Worm (Caenorhabditis elegans): ENCODE data around the gene C18H9.1.

Gene C18H9.1

ce11 chrII:6716638-6717037 lies 17.8 kb downstream of the C18H9.1 start, which contains the start of the genes T14B4.5 and T14B4.20:
Gene T14B4.5, plus strand, starts transcription at chrII:6716863.
Gene T14B4.20, plus strand, starts transcription at chrII:6716901.
- no peak for TF ChIP-seq saeg-2 (GFP tag; IDR thresholded peaks at IDR 0.05)
- TF ChIP-seq nhr-28 (tag; optimal IDR thresholded peaks at IDR 0.05): no peak
- TF ChIP-seq hlh-11 (tag; optimal IDR thresholded peaks at IDR 0.05): no peak
- TF ChIP-seq fkh-10 (GFP tag; optimal IDR thresholded peaks at IDR 0.05): no peak
- no peak for TF ChIP-seq daf-12 (tag; optimal IDR thresholded peaks at IDR 0.05)
- TF ChIP-seq D1046.2 (GFP tag; IDR thresholded peaks at IDR 0.05): no peak
- TF ChIP-seq F26F4.8 (GFP tag; conservative IDR thresholded peaks at IDR 0.05): no peak
- TF ChIP-seq F37D6.2 (tag; optimal IDR thresholded peaks at IDR 0.05): no peak
- no peak for TF ChIP-seq madf-5 (GFP tag; IDR thresholded peaks at IDR 0.05)
- no peak for TF ChIP-seq ctbp-1 (GFP tag; IDR thresholded peaks at IDR 0.05)
- TF ChIP-seq tag-97 (GFP tag; IDR thresholded peaks at IDR 0.05): no peak
- TF ChIP-seq snpc-4 (tag; optimal IDR thresholded peaks at IDR 0.05): no peak
- TF ChIP-seq dmd-9 (GFP tag; IDR thresholded peaks at IDR 0.05): no peak
- no peak for TF ChIP-seq nhr-10 (tag; optimal IDR thresholded peaks at IDR 0.05)
- TF ChIP-seq ceh-32 (tag; optimal IDR thresholded peaks at IDR 0.05; ENCODE audit: poor library complexity): no peak
- TF ChIP-seq Y48G9A.11 (GFP tag; IDR thresholded peaks at IDR 0.05): no peak
- no peak for TF ChIP-seq lin-15B (tag; optimal IDR thresholded peaks at IDR 0.05)
- no peak for TF ChIP-seq rbr-2 (tag; optimal IDR thresholded peaks at IDR 0.05)

ce11 chrII:6718221-6718620 lies 19.3 kb downstream of the C18H9.1 start, which contains the start of gene tsp-10:
Gene tsp-10, plus strand, starts transcription at chrII:6718586.
- TF ChIP-seq nhr-6 (tag; optimal IDR thresholded peaks at IDR 0.05) (no peak), php-3 (GFP tag; IDR thresholded peaks at IDR 0.05) (0 out of 2 replicates have a peak, but pooled peaks have one; percentile 37), nhr-111 (GFP tag; optimal IDR thresholded peaks at IDR 0.05) (no peak), nhr-41 (GFP tag; IDR thresholded peaks at IDR 0.05) (no peak), nhr-25 (tag; optimal IDR thresholded peaks at IDR 0.05; ENCODE audit: borderline replicate concordance, insufficient read depth) (no peak), dve-1 (tag; optimal IDR thresholded peaks at IDR 0.05; ENCODE audit: insufficient read depth) (peak; percentile 30), ces-1 (GFP tag; optimal IDR thresholded peaks at IDR 0.05) (no peak), attf-4 (tag; optimal IDR thresholded peaks at IDR 0.05) (no peak), mep-1 (tag; optimal IDR thresholded peaks at IDR 0.05) (no peak), fkh-10 (GFP tag; optimal IDR thresholded peaks at IDR 0.05) (no peak), fos-1 (tag; optimal IDR thresholded peaks at IDR 0.05) (no peak), F26F4.8 (GFP tag; conservative IDR thresholded peaks at IDR 0.05) (no peak), ceh-28 (tag; optimal IDR thresholded peaks at IDR 0.05) (no peak), daf-16 (GFP tag; optimal IDR thresholded peaks at IDR 0.05) (no peak), daf-16 (tag; optimal IDR thresholded peaks at IDR 0.05) (peak; percentile 65), nhr-28 (tag; optimal IDR thresholded peaks at IDR 0.05) (peak; percentile 4), nhr-11 (tag; optimal IDR thresholded peaks at IDR 0.05) (no peak)

- peak in 1 of 2 experiments; percentile 3 for TF ChIP-seq lsy-2 (tag; optimal IDR thresholded peaks at IDR 0.05)
- peak; percentile 72; the same call in 1 of the 2 replicates for TF ChIP-seq vab-7 (GFP tag; IDR thresholded peaks at IDR 0.05)
- TF ChIP-seq hif-1 (tag; optimal IDR thresholded peaks at IDR 0.05): peak in 1 of 2 experiments; percentile 4
- TF ChIP-seq dve-1 (tag; optimal IDR thresholded peaks at IDR 0.05; ENCODE audit: insufficient read depth): peak; percentile 16
- TF ChIP-seq D1046.2 (GFP tag; IDR thresholded peaks at IDR 0.05): no peak
- 0 out of 2 replicates have a peak, but pooled peaks have one; percentile 18 for TF ChIP-seq nhr-42 (GFP tag; IDR thresholded peaks at IDR 0.05)
- TF ChIP-seq dmd-6 (GFP tag; IDR thresholded peaks at IDR 0.05): peak; percentile 43
- no peak for TF ChIP-seq T26A8.4 (GFP tag; IDR thresholded peaks at IDR 0.05)
- TF ChIP-seq spr-1 (tag; optimal IDR thresholded peaks at IDR 0.05): peak; percentile 21
- peak; percentile 35 for TF ChIP-seq mep-1 (tag; optimal IDR thresholded peaks at IDR 0.05)
- TF ChIP-seq F37D6.2 (tag; optimal IDR thresholded peaks at IDR 0.05): no peak
- 0 out of 2 replicates have a peak, but pooled peaks have one; percentile 48 for TF ChIP-seq ceh-20 (GFP tag; IDR thresholded peaks at IDR 0.05)
- no peak; the same call in 1 of the 2 replicates for TF ChIP-seq set-16 (GFP tag; IDR thresholded peaks at IDR 0.05)
- no peak for TF ChIP-seq aha-1 (tag)
- TF ChIP-seq saeg-2 (GFP tag; IDR thresholded peaks at IDR 0.05): 0 out of 2 replicates have a peak, but pooled peaks have one; percentile 36
- 0 out of 2 replicates have a peak, but pooled peaks have one; percentile 71 for TF ChIP-seq dmd-8 (GFP tag; IDR thresholded peaks at IDR 0.05)
- TF ChIP-seq arid-1 (GFP tag; conservative IDR thresholded peaks at IDR 0.05): peak; percentile 63; the same call in 1 of the 2 replicates
- TF ChIP-seq mes-2 (tag; optimal IDR thresholded peaks at IDR 0.05; ENCODE audit: poor library complexity, severe bottlenecking): peak; percentile 50
- TF ChIP-seq mxl-3 (GFP tag; optimal IDR thresholded peaks at IDR 0.05): peak; percentile 27
- no peak for TF ChIP-seq egl-43 (GFP tag; IDR thresholded peaks at IDR 0.05)
- peak; percentile 26 for TF ChIP-seq unc-130 (GFP tag; optimal IDR thresholded peaks at IDR 0.05)
- TF ChIP-seq ctbp-1 (GFP tag; IDR thresholded peaks at IDR 0.05): 0 out of 2 replicates have a peak, but pooled peaks have one; percentile 38
Observed at ce11 chrII:6721581-6721980, 22.7 kb downstream of the C18H9.1 start.

Measured in whole organism, L4 larva.